Fruit fly (Drosophila melanogaster) whole organism, embryonic: ENCODE measurements around the gene Atg12.

Experiments used
- Abd-B ChIP-seq: fragments of 200-800 bp; sonication (Bioruptor generic); optimal IDR thresholded peaks from 2 replicates; lab custom pipeline; 2018; ENCODE audit warnings: missing biosample characterization, mild to moderate bottlenecking, missing genetic modification characterization, moderate library complexity
- Aef1 ChIP-seq: fragments of 200-800 bp; sonication (Bioruptor generic); IDR thresholded peaks from 3 replicates; pipeline ENCODE4 v1.3.6; 2022; ENCODE audit warnings: missing biosample characterization, missing genetic modification characterization
- CG10209 ChIP-seq: fragments of 200-800 bp; sonication (Bioruptor generic); optimal IDR thresholded peaks from 3 replicates; lab custom pipeline; 2017; ENCODE audit warnings: missing biosample characterization, mild to moderate bottlenecking, missing genetic modification characterization, missing genetic modification reagents
- CG10431 ChIP-seq: fragments of 200-800 bp; sonication (Bioruptor generic); optimal IDR thresholded peaks from 3 replicates; lab custom pipeline; 2018; ENCODE audit warnings: missing biosample characterization, mild to moderate bottlenecking, missing genetic modification characterization
- CG11398 ChIP-seq: fragments of 200-800 bp; sonication (Bioruptor generic); optimal IDR thresholded peaks from 2 replicates; lab custom pipeline; 2016; ENCODE audit warnings: missing biosample characterization, missing genetic modification characterization
- CG12942 ChIP-seq: fragments of 200-800 bp; sonication (Bioruptor generic); optimal IDR thresholded peaks from 3 replicates; lab custom pipeline; 2016; ENCODE audit warnings: missing biosample characterization, missing genetic modification characterization
- CG13894 ChIP-seq: fragments of 200-800 bp; sonication (Bioruptor generic); optimal IDR thresholded peaks from 3 replicates; lab custom pipeline; 2018; ENCODE audit warnings: missing biosample characterization, mild to moderate bottlenecking, missing genetic modification characterization, moderate library complexity
- CG16779 ChIP-seq: fragments of 200-800 bp; sonication (Bioruptor generic); IDR thresholded peaks from 2 replicates; pipeline ENCODE4 v1.3.6; 2022; ENCODE audit warnings: missing biosample characterization, missing genetic modification characterization
- CG17568 ChIP-seq: fragments of 200-800 bp; sonication (Bioruptor generic); optimal IDR thresholded peaks from 2 replicates; lab custom pipeline; 2018; ENCODE audit warnings: missing biosample characterization, mild to moderate bottlenecking, missing genetic modification characterization, moderate library complexity
- CG1792 ChIP-seq: fragments of 200-800 bp; sonication (Bioruptor generic); optimal IDR thresholded peaks from 2 replicates; lab custom pipeline; 2016; ENCODE audit warnings: missing biosample characterization, missing genetic modification characterization
- CG3065 ChIP-seq: fragments of 200-800 bp; sonication (Bioruptor generic); optimal IDR thresholded peaks from 2 replicates; lab custom pipeline; 2016; ENCODE audit warnings: missing biosample characterization, missing genetic modification characterization
- CG32767 ChIP-seq: fragments of 200-800 bp; sonication (Bioruptor generic); IDR thresholded peaks from 2 replicates; pipeline ENCODE4 v1.3.6; 2022; ENCODE audit warnings: missing biosample characterization, missing genetic modification characterization
- CG4360 ChIP-seq: fragments of 200-800 bp; sonication (Bioruptor generic); IDR thresholded peaks from 2 replicates; pipeline ENCODE4 v1.3.6; 2022; ENCODE audit warnings: missing biosample characterization, missing genetic modification characterization
- CG4820 ChIP-seq: fragments of 200-800 bp; sonication (Bioruptor generic); optimal IDR thresholded peaks from 3 replicates; lab custom pipeline; 2016; ENCODE audit warnings: missing biosample characterization, missing genetic modification characterization
- CG6175 ChIP-seq: fragments of 200-800 bp; sonication (Bioruptor generic); IDR thresholded peaks from 3 replicates; pipeline ENCODE4 v1.3.6; 2022; ENCODE audit warnings: missing biosample characterization, missing genetic modification characterization
- CG7372 ChIP-seq: fragments of 200-800 bp; sonication (Bioruptor generic); IDR thresholded peaks from 2 replicates; pipeline ENCODE4 v1.3.6; 2022; ENCODE audit warnings: missing biosample characterization, missing genetic modification characterization
- CG7745 ChIP-seq: fragments of 200-800 bp; sonication (Bioruptor generic); optimal IDR thresholded peaks from 2 replicates; lab custom pipeline; 2018; ENCODE audit warnings: missing biosample characterization, mild to moderate bottlenecking, missing genetic modification characterization, moderate library complexity
- CG7839 ChIP-seq: fragments of 200-800 bp; sonication (Bioruptor generic); optimal IDR thresholded peaks from 3 replicates; lab custom pipeline; 2018; ENCODE audit warnings: missing biosample characterization, mild to moderate bottlenecking, missing genetic modification characterization, moderate library complexity
- CG7987 ChIP-seq: fragments of 200-800 bp; sonication (Bioruptor generic); optimal IDR thresholded peaks from 2 replicates; lab custom pipeline; 2018; ENCODE audit warnings: missing biosample characterization, mild to moderate bottlenecking, missing genetic modification characterization, moderate library complexity
- CG8281 ChIP-seq: fragments of 200-800 bp; sonication (Bioruptor generic); optimal IDR thresholded peaks from 2 replicates; lab custom pipeline; 2018; ENCODE audit warnings: missing biosample characterization, mild to moderate bottlenecking, missing genetic modification characterization, moderate library complexity
- D ChIP-seq, 2 experiments: fragments of 200-800 bp in 1 of 2; fragments of >200 bp in 1 of 2; sonication (Bioruptor generic) in 1 of 2; optimal IDR thresholded peaks; 2 replicates in 1 of 2; 3 replicates in 1 of 2; lab custom pipeline; 2017; ENCODE audit warnings: mild to moderate bottlenecking in 1 of 2, missing biosample characterization in 1 of 2, missing genetic modification characterization in 1 of 2, missing genetic modification reagents in 1 of 2
- Dad ChIP-seq: fragments of 200-800 bp; sonication (Bioruptor generic); optimal IDR thresholded peaks from 3 replicates; lab custom pipeline; 2016; ENCODE audit warnings: missing biosample characterization, missing genetic modification characterization
- Dll ChIP-seq: fragments of 200-800 bp; sonication (Bioruptor generic); IDR thresholded peaks from 4 replicates; pipeline ENCODE4 v1.3.6; 2022; ENCODE audit warnings: missing biosample characterization, missing genetic modification characterization; ENCODE audit not compliant: partially characterized antibody
- Fer2 ChIP-seq: fragments of 200-800 bp; sonication (Bioruptor generic); optimal IDR thresholded peaks from 2 replicates; lab custom pipeline; 2018; ENCODE audit warnings: missing biosample characterization, mild to moderate bottlenecking, missing genetic modification characterization, moderate library complexity
- HLH54F ChIP-seq: fragments of 200-800 bp; sonication (Bioruptor generic); optimal IDR thresholded peaks from 3 replicates; lab custom pipeline; 2016; ENCODE audit warnings: missing biosample characterization, missing genetic modification characterization
- Hr3 ChIP-seq: fragments of 200-800 bp; sonication (Bioruptor generic); optimal IDR thresholded peaks from 3 replicates; lab custom pipeline; 2016; ENCODE audit warnings: missing biosample characterization, missing genetic modification characterization
- Nf-YC ChIP-seq: fragments of 200-800 bp; optimal IDR thresholded peaks from 3 replicates; lab custom pipeline; 2019; ENCODE audit warnings: missing biosample characterization, mild to moderate bottlenecking, missing genetic modification characterization, moderate library complexity
- Scr ChIP-seq: fragments of 200-800 bp; sonication (Bioruptor generic); IDR thresholded peaks from 2 replicates; pipeline ENCODE4 v1.3.6; 2022; ENCODE audit warnings: missing biosample characterization, missing genetic modification characterization; ENCODE audit not compliant: partially characterized antibody
- YL-1 ChIP-seq: fragments of 200-800 bp; sonication (Bioruptor generic); optimal IDR thresholded peaks from 3 replicates; lab custom pipeline; 2017; ENCODE audit warnings: missing biosample characterization, mild to moderate bottlenecking, missing genetic modification characterization
- ase ChIP-seq: fragments of 200-800 bp; sonication (Bioruptor generic); IDR thresholded peaks from 3 replicates; pipeline ENCODE4 v1.3.6; 2022; ENCODE audit warnings: missing biosample characterization, missing genetic modification characterization
- btn ChIP-seq: fragments of 200-800 bp; sonication (Bioruptor generic); optimal IDR thresholded peaks from 2 replicates; lab custom pipeline; 2016; ENCODE audit warnings: missing biosample characterization, missing genetic modification characterization
- cato ChIP-seq: fragments of 200-800 bp; sonication (Bioruptor generic); optimal IDR thresholded peaks from 2 replicates; lab custom pipeline; 2016; ENCODE audit warnings: missing biosample characterization, missing genetic modification characterization, borderline replicate concordance
- caup ChIP-seq: fragments of 200-800 bp; sonication (Bioruptor generic); optimal IDR thresholded peaks from 3 replicates; lab custom pipeline; 2017; ENCODE audit warnings: missing biosample characterization, mild to moderate bottlenecking, missing genetic modification characterization, moderate library complexity; ENCODE audit not compliant: severe bottlenecking
- chm ChIP-seq: fragments of 200-800 bp; sonication (Bioruptor generic); IDR thresholded peaks from 2 replicates; pipeline ENCODE4 v1.3.6; 2022; ENCODE audit warnings: missing biosample characterization, missing genetic modification characterization
- da ChIP-seq: fragments of 200-800 bp; sonication (Bioruptor generic); optimal IDR thresholded peaks from 2 replicates; lab custom pipeline; 2016; ENCODE audit warnings: missing biosample characterization, missing genetic modification characterization
- en ChIP-seq: fragments of 200-800 bp; sonication (Bioruptor generic); optimal IDR thresholded peaks from 2 replicates; lab custom pipeline; 2016; ENCODE audit warnings: missing biosample characterization, missing genetic modification characterization
- her ChIP-seq: fragments of 200-800 bp; sonication (Bioruptor generic); optimal IDR thresholded peaks from 2 replicates; lab custom pipeline; 2016; ENCODE audit warnings: missing biosample characterization, missing genetic modification characterization
- klu ChIP-seq: fragments of 200-800 bp; sonication (Bioruptor generic); IDR thresholded peaks from 2 replicates; pipeline ENCODE4 v1.3.6; 2022; ENCODE audit warnings: missing biosample characterization, missing genetic modification characterization
- kni ChIP-seq: fragments of 200-800 bp; sonication (Bioruptor generic); optimal IDR thresholded peaks from 3 replicates; lab custom pipeline; 2017; ENCODE audit warnings: mild to moderate bottlenecking, missing biosample characterization, missing genetic modification reagents, missing genetic modification characterization
- lilli ChIP-seq: fragments of 200-800 bp; sonication (Bioruptor generic); optimal IDR thresholded peaks from 3 replicates; lab custom pipeline; 2016; ENCODE audit warnings: missing biosample characterization, missing genetic modification characterization
- mam ChIP-seq: fragments of 200-800 bp; sonication (Bioruptor generic); optimal IDR thresholded peaks from 3 replicates; lab custom pipeline; 2016; ENCODE audit warnings: missing biosample characterization, missing genetic modification characterization
- p53 ChIP-seq: fragments of 200-800 bp; sonication (Bioruptor generic); optimal IDR thresholded peaks from 2 replicates; lab custom pipeline; 2016; ENCODE audit warnings: missing biosample characterization, missing genetic modification characterization
- phol ChIP-seq: fragments of 200-800 bp; sonication (Bioruptor generic); optimal IDR thresholded peaks from 3 replicates; lab custom pipeline; 2018; ENCODE audit warnings: missing biosample characterization, mild to moderate bottlenecking, missing genetic modification characterization, moderate library complexity
- pita ChIP-seq: fragments of 200-800 bp; sonication (Bioruptor generic); optimal IDR thresholded peaks from 2 replicates; lab custom pipeline; 2017; ENCODE audit warnings: missing biosample characterization, mild to moderate bottlenecking, missing genetic modification characterization
- row ChIP-seq: fragments of 200-800 bp; sonication (Bioruptor generic); IDR thresholded peaks from 3 replicates; pipeline ENCODE4 v1.3.6; 2022; ENCODE audit warnings: missing biosample characterization, missing genetic modification characterization
- shn ChIP-seq: fragments of 200-800 bp; sonication (Bioruptor generic); optimal IDR thresholded peaks from 3 replicates; lab custom pipeline; 2016; ENCODE audit warnings: missing biosample characterization, missing genetic modification characterization
- sim ChIP-seq: fragments of 200-800 bp; sonication (Bioruptor generic); IDR thresholded peaks from 2 replicates; pipeline ENCODE4 v1.3.6; 2022; ENCODE audit warnings: missing biosample characterization, missing genetic modification characterization
- sima ChIP-seq: fragments of 200-800 bp; sonication (Bioruptor generic); optimal IDR thresholded peaks from 2 replicates; lab custom pipeline; 2016; ENCODE audit warnings: missing biosample characterization, missing genetic modification characterization
- slbo ChIP-seq: fragments of 200-800 bp; sonication (Bioruptor generic); IDR thresholded peaks from 2 replicates; pipeline ENCODE4 v1.3.6; 2022; ENCODE audit warnings: missing biosample characterization, missing genetic modification characterization
- ssp ChIP-seq: fragments of 200-800 bp; sonication (Bioruptor generic); IDR thresholded peaks from 2 replicates; pipeline ENCODE4 v1.3.6; 2022; ENCODE audit warnings: missing biosample characterization, missing genetic modification characterization
- trem ChIP-seq: fragments of 200-800 bp; optimal IDR thresholded peaks from 3 replicates; lab custom pipeline; 2019; ENCODE audit warnings: missing biosample characterization, mild to moderate bottlenecking, missing genetic modification characterization, moderate library complexity

Gene Atg12

DNA sequence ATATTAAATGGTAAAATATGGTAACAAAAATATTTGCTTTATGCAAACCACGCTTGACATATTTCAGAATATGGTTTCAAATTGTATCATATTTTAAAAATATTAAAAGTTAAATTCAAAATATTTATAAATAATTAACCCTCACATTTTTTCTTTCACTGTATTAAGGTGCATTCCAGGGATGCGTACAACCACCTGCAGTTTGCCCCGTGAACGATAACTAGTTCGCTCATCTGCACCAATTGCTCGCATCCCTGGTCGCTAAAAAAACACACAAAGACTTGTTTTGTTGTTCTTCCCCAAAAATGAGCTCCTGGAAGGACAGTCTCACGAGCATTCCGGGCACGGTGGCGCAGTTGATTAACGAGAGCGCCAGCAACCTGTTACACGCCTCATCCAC lies 4.8 kb upstream of the Atg12 start, which contains the start of gene DEF8 (continued):
- TF ChIP-seq Aef1 (GFP tag; lab: Robert Waterston, UW) (peak; percentile 77), en (GFP tag; lab: Kevin White, UChicago) (no peak), CG7987 (GFP tag; lab: Kevin White, UChicago) (peak; percentile 72), klu (GFP tag; lab: Robert Waterston, UW) (peak; percentile 29; the same call in 1 of the 2 replicates), kni (GFP tag; lab: Kevin White, UChicago) (peak; percentile 40), da (GFP tag; lab: Kevin White, UChicago) (no peak), HLH54F (GFP tag; lab: Kevin White, UChicago) (peak; percentile 28), btn (GFP tag; lab: Kevin White, UChicago) (no peak), phol (tag; lab: Kevin White, UChicago) (peak; percentile 91), Dad (GFP tag; lab: Kevin White, UChicago) (peak; percentile 60), CG10431 (GFP tag; lab: Kevin White, UChicago) (peak; percentile 42), cato (GFP tag; lab: Kevin White, UChicago) (peak; percentile 64), trem (tag; lab: Kevin White, UChicago) (peak; percentile 84), mam (GFP tag; lab: Kevin White, UChicago) (peak; percentile 57), CG16779 (GFP tag; lab: Robert Waterston, UW) (no peak), chm (GFP tag; lab: Robert Waterston, UW) (peak; percentile 77), sima (GFP tag; lab: Kevin White, UChicago) (no peak), CG17568 (GFP tag; lab: Kevin White, UChicago) (no peak), ase (peak; percentile 90), Hr3 (GFP tag; lab: Kevin White, UChicago) (peak; percentile 86), CG6175 (GFP tag; lab: Robert Waterston, UW) (no peak), her (GFP tag; lab: Kevin White, UChicago) (peak; percentile 29), pita (no peak), Abd-B (no peak), CG7372 (GFP tag; lab: Robert Waterston, UW) (peak; percentile 45; the same call in 1 of the 2 replicates), CG32767 (GFP tag; lab: Robert Waterston, UW) (peak; percentile 82), slbo (GFP tag; lab: Robert Waterston, UW) (peak; percentile 88), CG8281 (tag; lab: Kevin White, UChicago) (peak; percentile 61), lilli (peak; percentile 76), YL-1 (GFP tag; lab: Kevin White, UChicago) (peak; percentile 82), CG7745 (tag; lab: Kevin White, UChicago) (peak; percentile 18), row (GFP tag; lab: Robert Waterston, UW) (peak; percentile 90), Fer2 (peak; percentile 59), p53 (no peak), CG7839 (tag; lab: Kevin White, UChicago) (peak; percentile 87), CG4820 (peak; percentile 71), CG13894 (tag; lab: Kevin White, UChicago) (no peak), CG10209 (GFP tag; lab: Kevin White, UChicago) (peak; percentile 80), CG11398 (GFP tag; lab: Kevin White, UChicago) (no peak), Scr (GFP tag; lab: Robert Waterston, UW) (peak; percentile 42), CG12942 (GFP tag; lab: Kevin White, UChicago) (peak; percentile 77), Nf-YC (peak; percentile 73), ssp (GFP tag; lab: Robert Waterston, UW) (peak; percentile 77), CG4360 (GFP tag; lab: Robert Waterston, UW) (peak; percentile 30), shn (GFP tag; lab: Kevin White, UChicago) (peak; percentile 26), D (optimal IDR thresholded peaks at IDR 0.05; lab: Kevin White, UChicago) (no peak), D (GFP tag; optimal IDR thresholded peaks at IDR 0.05; lab: Kevin White, UChicago) (peak; percentile 75), caup (GFP tag; lab: Kevin White, UChicago) (peak; percentile 57), CG1792 (GFP tag; lab: Kevin White, UChicago) (no peak), sim (GFP tag; lab: Robert Waterston, UW) (peak; percentile 77; the same call in 1 of the 2 replicates), Dll (peak; percentile 49; the same call in 1 of the 4 replicates), CG3065 (GFP tag; lab: Kevin White, UChicago) (peak; percentile 71)
